Worm (Caenorhabditis elegans) whole organism, young adult: Measurements from ENCODE around the gene xbp-1.
A peak's percentile ranks its signal among the peaks of the same experiment; 100 is the strongest.

Experiments used
- B0019.2 ChIP-seq: fragments of 200-800 bp; sonication (Bioruptor generic); conservative IDR thresholded peaks from 2 replicates; pipeline ENCODE4 v1.3.6; 2022; ENCODE audit warnings: missing genetic modification reagents, missing genetic modification characterization, missing compliant biosample characterization
- C06A6.2 ChIP-seq: fragments of 200-800 bp; sonication (Bioruptor generic); conservative IDR thresholded peaks from 2 replicates; pipeline ENCODE4 v1.3.6; 2022; ENCODE audit warnings: missing genetic modification characterization, missing compliant biosample characterization
- C17E4.6 ChIP-seq: fragments of 200-800 bp; sonication (Bioruptor generic); IDR thresholded peaks from 2 replicates; pipeline ENCODE4 v1.3.6; 2022; ENCODE audit warnings: missing genetic modification reagents, missing genetic modification characterization, missing compliant biosample characterization
- F10E7.11 ChIP-seq: sonication (generic microtip); optimal IDR thresholded peaks from 2 replicates; lab custom pipeline; 2017; ENCODE audit warnings: mild to moderate bottlenecking, missing genetic modification characterization, moderate library complexity, missing compliant biosample characterization
- F22D6.2 ChIP-seq: sonication (generic microtip); optimal IDR thresholded peaks from 2 replicates; lab custom pipeline; 2016; ENCODE audit warnings: mild to moderate bottlenecking, missing genetic modification characterization, missing compliant biosample characterization
- F57A8.1 ChIP-seq: fragments of 200-800 bp; sonication (Bioruptor generic); optimal IDR thresholded peaks from 2 replicates; lab custom pipeline; 2018; ENCODE audit warnings: mild to moderate bottlenecking, missing genetic modification characterization, moderate library complexity, missing compliant biosample characterization
- F57C9.4 ChIP-seq: sonication (generic microtip); optimal IDR thresholded peaks from 2 replicates; lab custom pipeline; 2017; ENCODE audit warnings: mild to moderate bottlenecking, missing genetic modification characterization, missing compliant biosample characterization
- Y53F4B.3 ChIP-seq: fragments of 200-800 bp; sonication (Bioruptor generic); IDR thresholded peaks from 2 replicates; pipeline ENCODE4 v1.3.6; 2022; ENCODE audit warnings: missing genetic modification reagents, missing genetic modification characterization, missing compliant biosample characterization
- Y79H2A.3 ChIP-seq: fragments of 200-800 bp; sonication (Bioruptor generic); conservative IDR thresholded peaks from 2 replicates; pipeline ENCODE4 v1.3.6; 2022; ENCODE audit warnings: missing genetic modification reagents, missing genetic modification characterization, missing compliant biosample characterization
- Y95B8A.8 ChIP-seq: fragments of 200-800 bp; sonication (Bioruptor generic); IDR thresholded peaks from 2 replicates; pipeline ENCODE4 v1.3.6; 2022; ENCODE audit warnings: missing genetic modification reagents, missing genetic modification characterization, missing compliant biosample characterization
- ZK185.1 ChIP-seq: sonication (generic microtip); optimal IDR thresholded peaks from 2 replicates; lab custom pipeline; 2016; ENCODE audit warnings: mild to moderate bottlenecking, missing genetic modification characterization, missing compliant biosample characterization; ENCODE audit not compliant: poor library complexity, severe bottlenecking
- attf-3 ChIP-seq: fragments of 200-800 bp; sonication (Bioruptor generic); conservative IDR thresholded peaks from 2 replicates; pipeline ENCODE4 v1.3.6; 2022; ENCODE audit warnings: missing genetic modification reagents, missing genetic modification characterization, missing compliant biosample characterization
- attf-5 ChIP-seq: fragments of 200-800 bp; sonication (Bioruptor generic); optimal IDR thresholded peaks from 2 replicates; lab custom pipeline; 2018; ENCODE audit warnings: mild to moderate bottlenecking, missing genetic modification characterization, missing compliant biosample characterization
- bed-1 ChIP-seq: fragments of 200-800 bp; sonication (Bioruptor generic); IDR thresholded peaks from 2 replicates; pipeline ENCODE4 v1.3.6; 2022; ENCODE audit warnings: missing genetic modification reagents, missing genetic modification characterization, missing compliant biosample characterization
- cebp-2 ChIP-seq: fragments of 200-800 bp; sonication (Bioruptor generic); IDR thresholded peaks from 2 replicates; pipeline ENCODE4 v1.3.6; 2022; ENCODE audit warnings: missing genetic modification characterization, missing compliant biosample characterization
- ceh-91 ChIP-seq: fragments of 200-800 bp; sonication (Bioruptor generic); IDR thresholded peaks from 2 replicates; pipeline ENCODE4 v1.3.6; 2022; ENCODE audit warnings: missing genetic modification reagents, missing genetic modification characterization, missing compliant biosample characterization
- die-1 ChIP-seq: sonication (generic microtip); optimal IDR thresholded peaks from 2 replicates; lab custom pipeline; 2016; ENCODE audit warnings: missing genotype, mild to moderate bottlenecking, missing genetic modification characterization, missing compliant biosample characterization
- dox-1 ChIP-seq: fragments of 200-800 bp; sonication (Bioruptor generic); IDR thresholded peaks from 2 replicates; pipeline ENCODE4 v1.3.6; 2022; ENCODE audit warnings: missing genetic modification reagents, missing genetic modification characterization, missing compliant biosample characterization
- dpff-1 ChIP-seq: sonication (generic microtip); optimal IDR thresholded peaks from 2 replicates; lab custom pipeline; 2017; ENCODE audit warnings: mild to moderate bottlenecking, missing genetic modification characterization, missing compliant biosample characterization
- efl-1 ChIP-seq: fragments of 150-350 bp; optimal IDR thresholded peaks from 2 replicates; lab custom pipeline; 2014; ENCODE audit warnings: missing biosample characterization, missing genetic modification reagents, missing genetic modification characterization
- ekl-4 ChIP-seq: fragments of 200-800 bp; sonication (Bioruptor generic); IDR thresholded peaks from 2 replicates; pipeline ENCODE4 v1.3.6; 2022; ENCODE audit warnings: missing genetic modification reagents, missing genetic modification characterization, missing compliant biosample characterization
- gei-17 ChIP-seq: fragments of 200-800 bp; sonication (Bioruptor generic); optimal IDR thresholded peaks from 2 replicates; lab custom pipeline; 2018; ENCODE audit warnings: mild to moderate bottlenecking, missing genetic modification characterization, missing compliant biosample characterization
- hlh-26 ChIP-seq: fragments of 200-800 bp; sonication (Bioruptor generic); conservative IDR thresholded peaks from 2 replicates; pipeline ENCODE4 v1.3.6; 2022; ENCODE audit warnings: missing genetic modification reagents, missing genetic modification characterization, missing compliant biosample characterization
- hmg-1.2 ChIP-seq: fragments of 200-800 bp; sonication (Bioruptor generic); IDR thresholded peaks from 2 replicates; pipeline ENCODE4 v1.3.6; 2022; ENCODE audit warnings: missing genetic modification reagents, missing genetic modification characterization, missing compliant biosample characterization
- hrde-1 ChIP-seq: sonication (generic microtip); optimal IDR thresholded peaks from 2 replicates; lab custom pipeline; 2016; ENCODE audit warnings: missing genetic modification characterization, mild to moderate bottlenecking, missing compliant biosample characterization, moderate library complexity, missing genotype, missing genetic modification reagents, borderline replicate concordance
- hsf-1 ChIP-seq: fragments of 200-800 bp; sonication (Bioruptor generic); IDR thresholded peaks from 2 replicates; pipeline ENCODE4 v1.3.6; 2022; ENCODE audit warnings: missing genetic modification reagents, missing genetic modification characterization, missing compliant biosample characterization
- let-607 ChIP-seq, 2 experiments: fragments of 200-800 bp in 1 of 2; sonication (Bioruptor generic) in 1 of 2; sonication (generic microtip) in 1 of 2; optimal IDR thresholded peaks; 2 replicates each; lab custom pipeline; 2016 to 2018; ENCODE audit warnings: mild to moderate bottlenecking in 2 of 2, missing compliant biosample characterization in 2 of 2, missing genetic modification characterization in 2 of 2, moderate library complexity in 2 of 2, missing genotype in 1 of 2
- lir-1 ChIP-seq: fragments of 200-800 bp; sonication (Bioruptor generic); conservative IDR thresholded peaks from 2 replicates; pipeline ENCODE4 v1.3.6; 2022; ENCODE audit warnings: missing genetic modification reagents, missing genetic modification characterization, missing compliant biosample characterization
- madf-3 ChIP-seq: fragments of 200-800 bp; sonication (Bioruptor generic); IDR thresholded peaks from 2 replicates; pipeline ENCODE4 v1.3.6; 2022; ENCODE audit warnings: missing genetic modification reagents, missing genetic modification characterization, missing compliant biosample characterization
- mcd-1 ChIP-seq: fragments of 200-800 bp; sonication (Bioruptor generic); IDR thresholded peaks from 2 replicates; pipeline ENCODE4 v1.3.6; 2022; ENCODE audit warnings: missing genetic modification reagents, missing genetic modification characterization, missing compliant biosample characterization
- mel-28 ChIP-seq: sonication (generic microtip); optimal IDR thresholded peaks from 2 replicates; lab custom pipeline; 2016; ENCODE audit warnings: borderline replicate concordance, mild to moderate bottlenecking, missing genetic modification characterization, missing compliant biosample characterization
- mes-4 ChIP-seq: sonication (generic microtip); optimal IDR thresholded peaks from 2 replicates; lab custom pipeline; 2016; ENCODE audit warnings: missing genotype, missing genetic modification characterization, missing compliant biosample characterization
- mxl-1 ChIP-seq: sonication (generic microtip); optimal IDR thresholded peaks from 2 replicates; lab custom pipeline; 2016; ENCODE audit warnings: missing genetic modification characterization, missing compliant biosample characterization
- nhr-120 ChIP-seq: fragments of 200-800 bp; sonication (Bioruptor generic); IDR thresholded peaks from 2 replicates; pipeline ENCODE4 v1.3.6; 2022; ENCODE audit warnings: missing genetic modification characterization, missing compliant biosample characterization
- pha-4 ChIP-seq: fragments of 150-350 bp; sonication (generic microtip); optimal IDR thresholded peaks from 2 replicates; lab custom pipeline; 2014; ENCODE audit warnings: missing biosample characterization, missing genetic modification reagents, missing genetic modification characterization
- rcor-1 ChIP-seq: fragments of 200-800 bp; sonication (Bioruptor generic); IDR thresholded peaks from 2 replicates; pipeline ENCODE4 v1.3.6; 2022; ENCODE audit warnings: missing genetic modification reagents, missing genetic modification characterization, missing compliant biosample characterization
- repo-1 ChIP-seq: sonication (generic microtip); optimal IDR thresholded peaks from 2 replicates; lab custom pipeline; 2017; ENCODE audit warnings: mild to moderate bottlenecking, missing genetic modification characterization, missing compliant biosample characterization
- rpc-1 ChIP-seq, 2 experiments: fragments of 150-350 bp in 1 of 2; sonication (generic microtip) in 1 of 2; optimal IDR thresholded peaks; 2 replicates each; lab custom pipeline; 2014 to 2018; ENCODE audit warnings: missing biosample characterization in 1 of 2, missing genetic modification characterization in 1 of 2, missing genetic modification reagents in 1 of 2, missing genotype in 1 of 2
- snpc-1.3 ChIP-seq: sonication (generic microtip); optimal IDR thresholded peaks from 2 replicates; lab custom pipeline; 2017; ENCODE audit warnings: missing genetic modification characterization, mild to moderate bottlenecking, missing compliant biosample characterization, antibody characterized with exemption, moderate library complexity, missing genotype, missing genetic modification reagents; ENCODE audit not compliant: insufficient read depth
- snpc-3.4 ChIP-seq: sonication (generic microtip); optimal IDR thresholded peaks from 2 replicates; lab custom pipeline; 2017; ENCODE audit warnings: missing genetic modification characterization, mild to moderate bottlenecking, missing compliant biosample characterization, antibody characterized with exemption, moderate library complexity, missing genotype, missing genetic modification reagents
- somi-1 ChIP-seq: fragments of 200-800 bp; sonication (Bioruptor generic); optimal IDR thresholded peaks from 2 replicates; lab custom pipeline; 2018; ENCODE audit warnings: mild to moderate bottlenecking, missing genetic modification characterization, missing compliant biosample characterization
- tbp1 ChIP-seq: fragments of 200-800 bp; sonication (Bioruptor generic); optimal IDR thresholded peaks from 2 replicates; lab custom pipeline; 2018; ENCODE audit warnings: mild to moderate bottlenecking, missing genetic modification characterization, missing compliant biosample characterization
- unc-130 ChIP-seq: sonication (generic microtip); optimal IDR thresholded peaks from 2 replicates; lab custom pipeline; 2016; ENCODE audit warnings: missing genetic modification reagents, missing genetic modification characterization, missing compliant biosample characterization
- zfh-2 ChIP-seq: fragments of 200-800 bp; sonication (Bioruptor generic); conservative IDR thresholded peaks from 2 replicates; pipeline ENCODE4 v1.3.6; 2022; ENCODE audit warnings: missing genetic modification reagents, missing genetic modification characterization, missing compliant biosample characterization
- ztf-18 ChIP-seq: sonication (generic microtip); optimal IDR thresholded peaks from 2 replicates; lab custom pipeline; 2016; ENCODE audit warnings: missing genotype, mild to moderate bottlenecking, missing genetic modification characterization, missing compliant biosample characterization
- ztf-25 ChIP-seq: fragments of 200-800 bp; sonication (Bioruptor generic); IDR thresholded peaks from 2 replicates; pipeline ENCODE4 v1.3.6; 2022; ENCODE audit warnings: missing genetic modification reagents, missing genetic modification characterization, missing compliant biosample characterization
- ztf-6 ChIP-seq: fragments of 200-800 bp; sonication (Bioruptor generic); IDR thresholded peaks from 2 replicates; pipeline ENCODE4 v1.3.6; 2022; ENCODE audit warnings: missing genetic modification reagents, missing genetic modification characterization, missing compliant biosample characterization

The xbp-1 gene

ce11 chrIII:4176109-4176596, 17.5 kb upstream of the xbp-1 start, which contains the start of the genes hrde-1 and C16C10.13 (continued):
- peak; percentile 23; the same call in 1 of the 2 replicates for TF ChIP-seq hmg-1.2
- peak; percentile 66; the same call in 1 of the 2 replicates for TF ChIP-seq C17E4.6 (GFP tag; lab: Robert Waterston, UW)
- TF ChIP-seq snpc-1.3 (tag; lab: Kevin White, UChicago) = peak; percentile 82
- TF ChIP-seq ceh-91 = peak; percentile 95
- TF ChIP-seq hsf-1 (GFP tag; lab: Robert Waterston, UW) = peak; percentile 99
- no peak; the same call in 1 of the 2 replicates for TF ChIP-seq lir-1 (GFP tag; lab: Robert Waterston, UW)
- TF ChIP-seq F57A8.1 = no peak
- peak; percentile 7 for TF ChIP-seq ztf-18
- no peak for TF ChIP-seq die-1
- peak; percentile 91 for TF ChIP-seq snpc-3.4 (tag; lab: Kevin White, UChicago)
- TF ChIP-seq mcd-1 = peak; percentile 89
- TF ChIP-seq hrde-1 = peak; percentile 98
- no peak for TF ChIP-seq ztf-6 (GFP tag; lab: Robert Waterston, UW)
- TF ChIP-seq ZK185.1 (tag; lab: Kevin White, UChicago) = no peak
- peak; percentile 93 for TF ChIP-seq unc-130 (GFP tag; lab: Kevin White, UChicago)
- TF ChIP-seq C06A6.2 = no peak
- TF ChIP-seq rpc-1 (optimal IDR thresholded peaks at IDR 0.05; lab: Kevin White, UChicago) = peak; percentile 21
- no peak for TF ChIP-seq rpc-1 (tag; optimal IDR thresholded peaks at IDR 0.05; lab: Kevin White, UChicago)
- TF ChIP-seq F10E7.11 (tag; lab: Kevin White, UChicago) = no peak
- TF ChIP-seq ekl-4 = peak; percentile 65; the same call in 1 of the 2 replicates
- no peak for TF ChIP-seq somi-1 (GFP tag; lab: Kevin White, UChicago)
- no peak for TF ChIP-seq pha-4 (tag; lab: Kevin White, UChicago)
- no peak for TF ChIP-seq F22D6.2 (tag; lab: Kevin White, UChicago)
- TF ChIP-seq attf-5 (GFP tag; lab: Kevin White, UChicago) = no peak
- TF ChIP-seq efl-1 (GFP tag; lab: Kevin White, UChicago) = peak; percentile 97
- no peak for TF ChIP-seq dpff-1 (tag; lab: Kevin White, UChicago)
- no peak for TF ChIP-seq ztf-25 (GFP tag; lab: Robert Waterston, UW)
- TF ChIP-seq Y53F4B.3 (GFP tag; lab: Robert Waterston, UW) = no peak
- no peak for TF ChIP-seq gei-17 (GFP tag; lab: Kevin White, UChicago)
- TF ChIP-seq dox-1 = peak; percentile 78
- TF ChIP-seq mel-28 (tag; lab: Kevin White, UChicago) = no peak
- peak; percentile 82 for TF ChIP-seq B0019.2 (GFP tag; lab: Robert Waterston, UW)
- peak; percentile 49 for TF ChIP-seq tbp1 (GFP tag; lab: Kevin White, UChicago)
- peak; percentile 87 for TF ChIP-seq madf-3
- TF ChIP-seq mxl-1 (tag; lab: Kevin White, UChicago) = no peak
- no peak for TF ChIP-seq mes-4
- TF ChIP-seq rcor-1 (GFP tag; lab: Robert Waterston, UW) = peak; percentile 80
- no peak for TF ChIP-seq F57C9.4 (tag; lab: Kevin White, UChicago)
- TF ChIP-seq bed-1 (GFP tag; lab: Robert Waterston, UW) = no peak
- TF ChIP-seq zfh-2 (GFP tag; lab: Robert Waterston, UW) = no peak
- no peak for TF ChIP-seq repo-1 (tag; lab: Kevin White, UChicago)
- no peak for TF ChIP-seq hlh-26 (GFP tag; lab: Robert Waterston, UW)
- TF ChIP-seq attf-3 (GFP tag; lab: Robert Waterston, UW) = no peak
- TF ChIP-seq Y79H2A.3 (GFP tag; lab: Robert Waterston, UW) = no peak
- no peak for TF ChIP-seq let-607 (tag; optimal IDR thresholded peaks at IDR 0.05; lab: Kevin White, UChicago)
- TF ChIP-seq cebp-2 (GFP tag; lab: Robert Waterston, UW) = no peak
- TF ChIP-seq nhr-120 = no peak
- TF ChIP-seq Y95B8A.8 (GFP tag; lab: Robert Waterston, UW) = peak; percentile 65; the same call in 1 of the 2 replicates
